Worm (Caenorhabditis elegans): ENCODE data around the gene zip-1.

zip-1 gene

ce11 chrIII:12333445-12333844 is at the start of gene zip-1:
zip-1 (plus strand) TSS chrIII:12333745.
- TF ChIP-seq ama-1 (optimal IDR thresholded peaks at IDR 0.05) (no peak), nhr-77 (tag; optimal IDR thresholded peaks at IDR 0.05) (no peak), nhr-10 (tag; optimal IDR thresholded peaks at IDR 0.05) (no peak), elt-3 (tag; optimal IDR thresholded peaks at IDR 0.05) (no peak)

- TF ChIP-seq fos-1 (tag; optimal IDR thresholded peaks at IDR 0.05) (no peak), sem-4 (tag; optimal IDR thresholded peaks at IDR 0.05) (no peak), snpc-4 (tag; optimal IDR thresholded peaks at IDR 0.05) (no peak), unc-62 (GFP tag; optimal IDR thresholded peaks at IDR 0.05) (no peak), unc-55 (GFP tag; optimal IDR thresholded peaks at IDR 0.05) (no peak), lin-39 (tag; optimal IDR thresholded peaks at IDR 0.05) (no peak), ztf-11 (tag; optimal IDR thresholded peaks at IDR 0.05) (no peak), mbf-1 (tag; optimal IDR thresholded peaks at IDR 0.05) (no peak), R02D3.7 (tag; optimal IDR thresholded peaks at IDR 0.05) (no peak)
Measured at ce11 chrIII:12284157-12284556, 49.4 kb upstream of the zip-1 start.

ce11 chrIII:12292465-12292864 is 41.1 kb upstream of the zip-1 start:
- TF ChIP-seq mdl-1 (tag; optimal IDR thresholded peaks at IDR 0.05): no peak
- TF ChIP-seq sma-9 (GFP tag; optimal IDR thresholded peaks at IDR 0.05): no peak
- TF ChIP-seq sma-9 (tag; optimal IDR thresholded peaks at IDR 0.05): no peak
- TF ChIP-seq lin-11 (tag; optimal IDR thresholded peaks at IDR 0.05): no peak
- TF ChIP-seq unc-55 (GFP tag; optimal IDR thresholded peaks at IDR 0.05): no peak
- no peak for TF ChIP-seq C34F6.9 (tag; optimal IDR thresholded peaks at IDR 0.05)
- TF ChIP-seq fos-1 (tag; optimal IDR thresholded peaks at IDR 0.05): no peak
- TF ChIP-seq gmeb-1 (tag; optimal IDR thresholded peaks at IDR 0.05): no peak
- TF ChIP-seq nhr-12 (tag; optimal IDR thresholded peaks at IDR 0.05): no peak
- no peak for TF ChIP-seq Y55F3AM.14 (GFP tag; optimal IDR thresholded peaks at IDR 0.05)
- no peak for TF ChIP-seq mbf-1 (tag; optimal IDR thresholded peaks at IDR 0.05)
- TF ChIP-seq dmd-4 (tag; optimal IDR thresholded peaks at IDR 0.05): no peak
- no peak for TF ChIP-seq nhr-25 (tag; optimal IDR thresholded peaks at IDR 0.05)
- no peak for TF ChIP-seq crh-2 (tag; optimal IDR thresholded peaks at IDR 0.05)
- no peak for TF ChIP-seq snpc-4 (tag; optimal IDR thresholded peaks at IDR 0.05)

- TF ChIP-seq nhr-21 (tag; optimal IDR thresholded peaks at IDR 0.05): no peak
- no peak for TF ChIP-seq nhr-237 (tag; optimal IDR thresholded peaks at IDR 0.05)
- TF ChIP-seq fos-1 (tag; optimal IDR thresholded peaks at IDR 0.05): no peak
- TF ChIP-seq sma-9 (GFP tag; optimal IDR thresholded peaks at IDR 0.05): no peak
- TF ChIP-seq sma-9 (tag; optimal IDR thresholded peaks at IDR 0.05): no peak
- no peak for TF ChIP-seq aly-2 (tag; optimal IDR thresholded peaks at IDR 0.05)
- TF ChIP-seq ZK546.5 (tag; optimal IDR thresholded peaks at IDR 0.05): no peak
- no peak for TF ChIP-seq ztf-1 (GFP tag; conservative IDR thresholded peaks at IDR 0.05)
- TF ChIP-seq nhr-23 (tag; optimal IDR thresholded peaks at IDR 0.05): no peak
- TF ChIP-seq lin-39 (tag; optimal IDR thresholded peaks at IDR 0.05): no peak
- no peak for TF ChIP-seq dmd-4 (tag; optimal IDR thresholded peaks at IDR 0.05)
- TF ChIP-seq mbf-1 (tag; optimal IDR thresholded peaks at IDR 0.05): no peak
- no peak for TF ChIP-seq zag-1 (tag; optimal IDR thresholded peaks at IDR 0.05)
- TF ChIP-seq peb-1 (tag; optimal IDR thresholded peaks at IDR 0.05): no peak
- TF ChIP-seq nhr-77 (tag; optimal IDR thresholded peaks at IDR 0.05): no peak
Measured at ce11 chrIII:12297303-12297702, 36.2 kb upstream of the zip-1 start.

ce11 chrIII:12299259-12299658 is 34.3 kb upstream of the zip-1 start:
- TF ChIP-seq dmd-4 (tag; optimal IDR thresholded peaks at IDR 0.05): no peak
- TF ChIP-seq ceh-82 (tag; optimal IDR thresholded peaks at IDR 0.05): no peak
- TF ChIP-seq egl-27 (tag; optimal IDR thresholded peaks at IDR 0.05): no peak
- TF ChIP-seq lin-11 (tag; optimal IDR thresholded peaks at IDR 0.05): no peak
- no peak for TF ChIP-seq nhr-25 (tag; optimal IDR thresholded peaks at IDR 0.05)
- TF ChIP-seq mab-5 (tag; optimal IDR thresholded peaks at IDR 0.05): no peak
- TF ChIP-seq unc-39 (tag; optimal IDR thresholded peaks at IDR 0.05): no peak
- no peak for TF ChIP-seq skn-1 (tag; optimal IDR thresholded peaks at IDR 0.05)
- no peak for TF ChIP-seq ztf-1 (GFP tag; conservative IDR thresholded peaks at IDR 0.05)
- TF ChIP-seq fos-1 (tag; optimal IDR thresholded peaks at IDR 0.05): no peak
- no peak for TF ChIP-seq unc-55 (GFP tag; optimal IDR thresholded peaks at IDR 0.05)
- TF ChIP-seq blmp-1 (tag; optimal IDR thresholded peaks at IDR 0.05; ENCODE audit: insufficient read depth): no peak
- no peak for TF ChIP-seq ztf-11 (tag; optimal IDR thresholded peaks at IDR 0.05)
- TF ChIP-seq nhr-10 (tag; optimal IDR thresholded peaks at IDR 0.05): no peak
- no peak for TF ChIP-seq F13H6.1 (tag; optimal IDR thresholded peaks at IDR 0.05)
- no peak for TF ChIP-seq nhr-23 (tag; optimal IDR thresholded peaks at IDR 0.05)
- no peak for TF ChIP-seq lsy-2 (tag; optimal IDR thresholded peaks at IDR 0.05)
- TF ChIP-seq sma-9 (GFP tag; optimal IDR thresholded peaks at IDR 0.05): no peak
- no peak for TF ChIP-seq sma-9 (tag; optimal IDR thresholded peaks at IDR 0.05)
- no peak for TF ChIP-seq lin-13 (GFP tag; optimal IDR thresholded peaks at IDR 0.05)
- no peak for TF ChIP-seq alr-1 (tag; optimal IDR thresholded peaks at IDR 0.05)

Measured in whole organism, L2 larva.